Worm (Caenorhabditis elegans): ENCODE results near the gene gpa-9.

The gpa-9 gene

DNA sequence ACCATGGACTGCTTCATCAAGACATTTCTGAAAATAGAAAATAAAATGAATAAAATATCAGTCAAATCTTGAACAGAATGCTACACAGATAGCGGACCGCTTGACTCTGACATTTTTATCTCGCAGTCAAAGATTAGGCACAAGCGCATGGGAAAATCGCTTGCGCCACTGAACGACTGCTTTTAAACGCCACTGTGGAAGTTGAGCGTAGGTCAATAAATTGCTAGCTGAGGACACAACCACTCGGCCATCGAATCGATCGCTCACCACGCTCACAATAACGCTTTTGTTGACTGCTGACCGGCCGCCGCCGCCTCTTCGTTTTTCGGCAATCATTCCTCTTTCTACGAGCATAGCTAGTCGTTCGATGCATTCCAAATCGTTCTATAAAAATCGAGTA, 52.3 kb downstream of the gpa-9 start (continued):
- TF ChIP-seq lin-13 (GFP tag; optimal IDR thresholded peaks at IDR 0.05) = no peak
- no peak for TF ChIP-seq hpl-2 (GFP tag; optimal IDR thresholded peaks at IDR 0.05)
- no peak for TF ChIP-seq fkh-10 (GFP tag; optimal IDR thresholded peaks at IDR 0.05)
- TF ChIP-seq nhr-77 (tag; optimal IDR thresholded peaks at IDR 0.05) = peak; percentile 22
- TF ChIP-seq Y116A8C.19 (tag; optimal IDR thresholded peaks at IDR 0.05; ENCODE audit: borderline replicate concordance) = no peak
- TF ChIP-seq nhr-28 (tag; optimal IDR thresholded peaks at IDR 0.05) = no peak
- peak; percentile 25 for TF ChIP-seq irx-1 (tag; optimal IDR thresholded peaks at IDR 0.05)
- peak; percentile 66 for TF ChIP-seq C16A3.4 (tag; optimal IDR thresholded peaks at IDR 0.05)
- TF ChIP-seq nhr-20 (tag; optimal IDR thresholded peaks at IDR 0.05) = peak; percentile 59
- no peak for TF ChIP-seq lir-3 (tag; optimal IDR thresholded peaks at IDR 0.05; ENCODE audit: poor library complexity)
- peak; percentile 52 for TF ChIP-seq xbp-1 (tag; optimal IDR thresholded peaks at IDR 0.05)
- TF ChIP-seq nhr-237 (tag; optimal IDR thresholded peaks at IDR 0.05) = no peak
- peak in 2 of 3 experiments; percentile 33 to 34 for TF ChIP-seq dpl-1 (GFP tag; optimal IDR thresholded peaks at IDR 0.05)
- TF ChIP-seq F16B12.6 (tag; optimal IDR thresholded peaks at IDR 0.05) = peak; percentile 21
- TF ChIP-seq sptf-1 (tag; optimal IDR thresholded peaks at IDR 0.05) = no peak
- TF ChIP-seq fos-1 (tag; optimal IDR thresholded peaks at IDR 0.05) = no peak
- no peak for TF ChIP-seq zip-4 (GFP tag; optimal IDR thresholded peaks at IDR 0.05)
- peak; percentile 57 for TF ChIP-seq vab-15 (tag; optimal IDR thresholded peaks at IDR 0.05)
- TF ChIP-seq C04F5.9 (tag; optimal IDR thresholded peaks at IDR 0.05) = no peak
- peak; percentile 41 for TF ChIP-seq skn-1 (tag; optimal IDR thresholded peaks at IDR 0.05)
- no peak for TF ChIP-seq ceh-8 (GFP tag; optimal IDR thresholded peaks at IDR 0.05)
- peak; percentile 62 for TF ChIP-seq dsc-1 (tag; optimal IDR thresholded peaks at IDR 0.05)
- no peak for TF ChIP-seq unc-98 (GFP tag; IDR thresholded peaks at IDR 0.05)
- TF ChIP-seq ces-1 (GFP tag; optimal IDR thresholded peaks at IDR 0.05) = no peak
- TF ChIP-seq unc-130 (tag; optimal IDR thresholded peaks at IDR 0.05) = peak; percentile 73
- TF ChIP-seq ceh-82 (tag; optimal IDR thresholded peaks at IDR 0.05) = peak; percentile 26 to 51 (median 34)
- TF ChIP-seq blmp-1 (tag; optimal IDR thresholded peaks at IDR 0.05) = no peak
- peak; percentile 71 for TF ChIP-seq nhr-71 (tag; optimal IDR thresholded peaks at IDR 0.05)
- peak; percentile 35 to 60 for TF ChIP-seq lsy-2 (tag; optimal IDR thresholded peaks at IDR 0.05)
- no peak for TF ChIP-seq isw-1 (GFP tag; IDR thresholded peaks at IDR 0.05)
- TF ChIP-seq sup-37 (GFP tag; optimal IDR thresholded peaks at IDR 0.05) = no peak

DNA sequence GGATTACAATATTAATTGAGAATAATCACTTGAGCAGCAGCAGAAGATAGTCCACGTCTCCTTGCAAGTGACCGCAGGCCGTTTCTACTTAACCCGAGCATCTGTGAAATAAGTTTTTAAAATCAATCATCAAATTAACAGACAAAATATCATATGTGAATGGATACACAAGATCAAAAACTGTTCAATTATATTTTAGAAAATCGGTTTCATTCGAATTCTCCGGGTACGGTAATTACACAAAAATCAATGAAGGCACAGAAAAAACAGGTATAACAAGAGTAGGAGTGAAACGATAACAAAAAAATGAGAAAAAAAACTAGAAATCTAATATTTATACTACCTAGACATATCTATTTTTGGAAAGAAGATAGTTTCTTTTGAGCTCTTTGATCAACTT, 52.9 kb downstream of the gpa-9 start, which contains the start of gene mma-1:
TSS of gene mma-1 (minus strand) at position 101 of the 400 bp plus-strand sequence.
- no peak for TF ChIP-seq unc-62 (GFP tag; optimal IDR thresholded peaks at IDR 0.05)
- no peak for TF ChIP-seq ces-1 (GFP tag; optimal IDR thresholded peaks at IDR 0.05)
- no peak for TF ChIP-seq vab-15 (tag; optimal IDR thresholded peaks at IDR 0.05)
- no peak for TF ChIP-seq efl-1 (optimal IDR thresholded peaks at IDR 0.05)
- TF ChIP-seq efl-1 (GFP tag; optimal IDR thresholded peaks at IDR 0.05 in 1 of 2) = no peak
- TF ChIP-seq irx-1 (tag; optimal IDR thresholded peaks at IDR 0.05) = no peak
- TF ChIP-seq skn-1 (tag; optimal IDR thresholded peaks at IDR 0.05) = no peak
- no peak for TF ChIP-seq ceh-88 (GFP tag; IDR thresholded peaks at IDR 0.05)

Measured in whole organism, L1 larva.